Fruit fly (Drosophila melanogaster) S2 (cell line): ENCODE measurements around the gene hyd.

Experiments used
- CG8478 ChIP-seq: fragments of >200 bp; optimal IDR thresholded peaks from 2 replicates; lab custom pipeline; 2018
- CTCF ChIP-seq, 2 experiments: fragments of >200 bp; optimal IDR thresholded peaks; 2 replicates each; lab custom pipeline; 2018

Gene hyd

DNA sequence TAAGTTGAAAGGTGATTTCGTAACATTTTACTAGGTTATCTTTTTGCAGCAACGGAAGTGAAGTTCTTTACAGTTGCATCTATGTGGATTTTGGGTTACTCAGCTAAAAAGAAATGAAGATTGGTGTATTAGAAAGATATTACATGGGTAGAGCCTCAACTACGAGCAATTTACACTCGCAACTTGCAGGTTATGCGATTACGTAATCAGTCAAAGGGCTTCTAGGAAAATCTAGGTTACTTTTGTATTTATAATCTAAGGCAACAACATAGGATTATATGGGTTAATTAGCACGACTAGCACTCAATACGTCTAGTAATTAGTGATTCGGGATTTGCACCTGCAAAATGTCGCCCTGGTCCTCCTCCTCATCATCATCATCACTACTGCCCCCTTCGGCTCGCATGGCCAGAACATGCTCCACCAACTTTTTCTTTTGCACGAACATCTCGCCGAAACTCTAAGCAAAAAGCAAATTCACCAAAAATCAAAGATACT, 51.2 kb downstream of the hyd start, which contains the start of gene Dhc1:
Gene Dhc1, minus strand, starts transcription at position 448 of the 498 bp plus-strand sequence.
- TF ChIP-seq CTCF (optimal IDR thresholded peaks at IDR 0.05; lab: Kevin White, UChicago) (no peak), CG8478 (lab: Kevin White, UChicago) (no peak)

DNA sequence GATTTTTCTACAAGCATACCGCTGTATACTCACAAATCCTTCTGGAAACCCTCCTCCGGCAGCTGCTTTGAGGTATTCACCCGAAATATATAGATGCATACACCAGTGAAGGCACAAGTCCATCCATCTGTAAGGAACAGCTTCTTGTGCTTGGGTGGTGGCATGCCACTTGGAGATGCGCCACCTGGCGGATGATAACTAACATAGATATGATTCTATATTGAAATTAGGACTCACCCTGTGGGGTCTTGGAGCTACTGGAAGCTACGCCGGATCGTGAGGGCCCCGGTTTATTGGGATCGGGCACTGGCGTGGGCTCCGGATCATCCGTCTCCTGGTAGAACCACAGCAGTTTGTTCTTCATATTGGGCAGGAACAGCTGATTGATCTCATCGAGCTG, 52.2 kb downstream of the hyd start:
- TF ChIP-seq CG8478 (lab: Kevin White, UChicago) = no peak
- TF ChIP-seq CTCF (optimal IDR thresholded peaks at IDR 0.05; lab: Kevin White, UChicago) = peak; percentile 63 to 64

DNA sequence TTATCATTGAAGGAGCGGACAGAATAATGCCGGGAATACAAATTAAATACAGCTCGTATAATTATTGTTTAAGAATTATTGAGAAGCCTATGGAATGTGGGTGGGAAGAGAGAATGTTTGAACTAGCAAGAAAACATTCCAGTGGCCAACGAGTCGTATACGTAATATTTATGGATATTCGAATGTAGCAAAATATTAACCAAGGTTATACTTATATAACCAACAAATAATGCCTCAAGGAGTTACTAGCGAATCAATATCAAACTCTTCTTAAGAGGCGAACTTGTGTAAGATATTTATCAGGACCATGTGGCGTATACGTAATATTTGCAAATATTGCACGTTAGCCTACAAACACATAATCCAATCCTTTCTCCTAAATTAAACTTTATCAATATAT, 60.0 kb downstream of the hyd start:
- TF ChIP-seq CTCF (optimal IDR thresholded peaks at IDR 0.05; lab: Kevin White, UChicago) = no peak
- TF ChIP-seq CG8478 (lab: Kevin White, UChicago) = no peak
